Worm (Caenorhabditis elegans) whole organism, late embryonic: ENCODE measurements around the gene pgl-1.

ENCODE experiments used
- ahr-1 ChIP-seq: sonication (generic microtip); optimal IDR thresholded peaks from 2 replicates; lab custom pipeline; 2016; ENCODE audit warnings: missing genetic modification characterization, missing compliant biosample characterization
- ceh-19 ChIP-seq: fragments of 200-800 bp; sonication (Bioruptor generic); optimal IDR thresholded peaks from 2 replicates; lab custom pipeline; 2018; ENCODE audit warnings: mild to moderate bottlenecking, missing genetic modification characterization, missing compliant biosample characterization
- nhr-11 ChIP-seq: fragments of 150-350 bp; optimal IDR thresholded peaks from 2 replicates; lab custom pipeline; 2014; ENCODE audit warnings: missing biosample characterization, missing genetic modification characterization
- pat-9 ChIP-seq: fragments of 200-800 bp; sonication (Bioruptor generic); optimal IDR thresholded peaks from 2 replicates; lab custom pipeline; 2018; ENCODE audit warnings: mild to moderate bottlenecking, missing genetic modification characterization, moderate library complexity, missing compliant biosample characterization
- pha-4 ChIP-seq: fragments of 150-350 bp; optimal IDR thresholded peaks from 2 replicates; lab custom pipeline; 2018; ENCODE audit warnings: missing biosample characterization, missing genetic modification reagents, missing genetic modification characterization

DNA sequence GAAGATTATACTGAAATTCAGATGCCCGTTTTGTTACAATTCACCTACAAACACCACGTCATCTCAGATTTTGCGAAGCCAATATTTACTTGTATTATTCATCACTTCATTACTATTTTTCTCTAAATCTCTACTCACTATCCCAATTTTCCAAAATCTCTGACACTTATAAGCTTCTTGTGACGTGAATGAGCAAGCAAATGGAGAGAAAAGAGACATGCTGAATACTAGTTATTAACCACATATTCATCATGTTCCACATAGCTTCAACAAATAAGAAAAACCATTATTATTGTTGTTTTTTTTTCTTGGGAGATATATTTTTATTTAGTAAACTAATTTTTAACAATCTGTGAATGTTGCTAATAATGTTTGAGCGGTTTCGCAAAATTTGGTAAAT is 25.9 kb downstream of the pgl-1 start:
- TF ChIP-seq ceh-19 (no peak), pat-9 (no peak), nhr-11 (tag; lab: Kevin White, UChicago) (no peak), pha-4 (tag; lab: Kevin White, UChicago) (no peak), ahr-1 (tag; lab: Kevin White, UChicago) (no peak)
